Fruit fly (Drosophila melanogaster) whole organism, embryonic: Measurements from ENCODE around the gene CG31960.
A peak's percentile ranks its signal among the peaks of the same experiment; 100 is the strongest.

Source experiments
- Ada2b ChIP-seq: fragments of 200-800 bp; sonication (Bioruptor generic); IDR thresholded peaks from 2 replicates; pipeline ENCODE4 v1.3.6; 2022; ENCODE audit warnings: missing biosample characterization, missing genetic modification characterization
- Atf3 ChIP-seq: fragments of 200-800 bp; sonication (Bioruptor generic); optimal IDR thresholded peaks from 3 replicates; lab custom pipeline; 2016; ENCODE audit warnings: missing biosample characterization, missing genetic modification characterization
- BtbVII ChIP-seq: fragments of 200-800 bp; sonication (Bioruptor generic); optimal IDR thresholded peaks from 3 replicates; lab custom pipeline; 2017; ENCODE audit warnings: missing biosample characterization, mild to moderate bottlenecking, missing genetic modification characterization
- CG10274 ChIP-seq: fragments of 200-800 bp; sonication (Bioruptor generic); optimal IDR thresholded peaks from 3 replicates; lab custom pipeline; 2017; ENCODE audit warnings: missing biosample characterization, mild to moderate bottlenecking, missing genetic modification characterization
- CG10565 ChIP-seq: fragments of 200-800 bp; sonication (Bioruptor generic); optimal IDR thresholded peaks from 3 replicates; lab custom pipeline; 2016; ENCODE audit warnings: missing biosample characterization, mild to moderate bottlenecking, missing genetic modification characterization
- CG11093 ChIP-seq: fragments of 200-800 bp; sonication (Bioruptor generic); IDR thresholded peaks from 3 replicates; pipeline ENCODE4 v1.3.6; 2022; ENCODE audit warnings: missing biosample characterization, missing genetic modification characterization
- CG11398 ChIP-seq: fragments of 200-800 bp; sonication (Bioruptor generic); optimal IDR thresholded peaks from 2 replicates; lab custom pipeline; 2016; ENCODE audit warnings: missing biosample characterization, missing genetic modification characterization
- CG12391 ChIP-seq: fragments of 200-800 bp; sonication (Bioruptor generic); optimal IDR thresholded peaks from 3 replicates; lab custom pipeline; 2018; ENCODE audit warnings: missing biosample characterization, mild to moderate bottlenecking, missing genetic modification characterization, moderate library complexity
- CG12942 ChIP-seq: fragments of 200-800 bp; sonication (Bioruptor generic); optimal IDR thresholded peaks from 3 replicates; lab custom pipeline; 2016; ENCODE audit warnings: missing biosample characterization, missing genetic modification characterization
- CG13894 ChIP-seq: fragments of 200-800 bp; sonication (Bioruptor generic); optimal IDR thresholded peaks from 3 replicates; lab custom pipeline; 2018; ENCODE audit warnings: missing biosample characterization, mild to moderate bottlenecking, missing genetic modification characterization, moderate library complexity
- CG14441 ChIP-seq: fragments of 200-800 bp; sonication (Bioruptor generic); IDR thresholded peaks from 2 replicates; pipeline ENCODE4 v1.3.6; 2022; ENCODE audit warnings: missing biosample characterization, missing genetic modification characterization
- CG14965 ChIP-seq: fragments of 200-800 bp; sonication (Bioruptor generic); optimal IDR thresholded peaks from 2 replicates; lab custom pipeline; 2016; ENCODE audit warnings: missing biosample characterization, missing genetic modification characterization, borderline replicate concordance
- CG1603 ChIP-seq: fragments of 200-800 bp; sonication (Bioruptor generic); optimal IDR thresholded peaks from 2 replicates; lab custom pipeline; 2019; ENCODE audit warnings: missing biosample characterization, mild to moderate bottlenecking, missing genetic modification characterization, moderate library complexity
- CG1647 ChIP-seq: fragments of 200-800 bp; sonication (Bioruptor generic); optimal IDR thresholded peaks from 3 replicates; lab custom pipeline; 2016; ENCODE audit warnings: missing biosample characterization, missing genetic modification characterization
- CG17802 ChIP-seq: fragments of 200-800 bp; sonication (Bioruptor generic); optimal IDR thresholded peaks from 2 replicates; lab custom pipeline; 2018; ENCODE audit warnings: missing biosample characterization, mild to moderate bottlenecking, missing genetic modification characterization, moderate library complexity
- CG18599 ChIP-seq: fragments of 200-800 bp; sonication (Bioruptor generic); optimal IDR thresholded peaks from 3 replicates; lab custom pipeline; 2017; ENCODE audit warnings: missing biosample characterization, missing genetic modification characterization, mild to moderate bottlenecking, moderate library complexity, missing genetic modification reagents
- CG3407 ChIP-seq: fragments of 200-800 bp; sonication (Bioruptor generic); optimal IDR thresholded peaks from 2 replicates; lab custom pipeline; 2018; ENCODE audit warnings: missing biosample characterization, mild to moderate bottlenecking, missing genetic modification characterization
- CG34224 ChIP-seq: fragments of 200-800 bp; sonication (Bioruptor generic); IDR thresholded peaks from 3 replicates; pipeline ENCODE4 v1.3.6; 2022; ENCODE audit warnings: missing biosample characterization, missing genetic modification characterization; ENCODE audit not compliant: partially characterized antibody
- CG43689 ChIP-seq: fragments of 200-800 bp; sonication (Bioruptor generic); IDR thresholded peaks from 2 replicates; pipeline ENCODE4 v1.3.6; 2022; ENCODE audit warnings: missing biosample characterization, missing genetic modification characterization
- CG4707 ChIP-seq: fragments of 200-800 bp; sonication (Bioruptor generic); optimal IDR thresholded peaks from 2 replicates; lab custom pipeline; 2018; ENCODE audit warnings: missing biosample characterization, mild to moderate bottlenecking, missing genetic modification characterization, moderate library complexity
- CG4730 ChIP-seq: fragments of 200-800 bp; sonication (Bioruptor generic); IDR thresholded peaks from 2 replicates; pipeline ENCODE4 v1.3.6; 2022; ENCODE audit warnings: missing biosample characterization, missing genetic modification characterization
- CG6683 ChIP-seq: fragments of 200-800 bp; sonication (Bioruptor generic); optimal IDR thresholded peaks from 2 replicates; lab custom pipeline; 2017; ENCODE audit warnings: missing biosample characterization, mild to moderate bottlenecking, missing genetic modification characterization, missing genetic modification reagents
- CG9727 ChIP-seq: fragments of 200-800 bp; sonication (Bioruptor generic); optimal IDR thresholded peaks from 3 replicates; lab custom pipeline; 2017; ENCODE audit warnings: missing biosample characterization, mild to moderate bottlenecking, missing genetic modification characterization
- CHES-1-like ChIP-seq: fragments of 200-800 bp; sonication (Bioruptor generic); optimal IDR thresholded peaks from 2 replicates; lab custom pipeline; 2016; ENCODE audit warnings: missing biosample characterization, missing genetic modification characterization
- CkIIα-i1 ChIP-seq: fragments of 200-800 bp; sonication (Bioruptor generic); IDR thresholded peaks from 2 replicates; pipeline ENCODE4 v1.3.6; 2022; ENCODE audit warnings: missing biosample characterization, missing genetic modification characterization
- CrebB ChIP-seq: fragments of 200-800 bp; sonication (Bioruptor generic); optimal IDR thresholded peaks from 3 replicates; lab custom pipeline; 2018; ENCODE audit warnings: missing biosample characterization, mild to moderate bottlenecking, missing genetic modification characterization
- Drgx ChIP-seq: fragments of 200-800 bp; sonication (Bioruptor generic); IDR thresholded peaks from 2 replicates; pipeline ENCODE4 v1.3.6; 2022; ENCODE audit warnings: missing biosample characterization, missing genetic modification characterization
- Jarid2 ChIP-seq: fragments of 200-800 bp; sonication (Bioruptor generic); optimal IDR thresholded peaks from 3 replicates; lab custom pipeline; 2017; ENCODE audit warnings: mild to moderate bottlenecking, missing biosample characterization, missing genetic modification reagents, missing genetic modification characterization
- MTF-1 ChIP-seq: fragments of 200-800 bp; sonication (Bioruptor generic); optimal IDR thresholded peaks from 2 replicates; lab custom pipeline; 2018; ENCODE audit warnings: missing biosample characterization, mild to moderate bottlenecking, missing genetic modification characterization, borderline replicate concordance
- NC2β ChIP-seq: fragments of 200-800 bp; sonication (Bioruptor generic); optimal IDR thresholded peaks from 2 replicates; lab custom pipeline; 2016; ENCODE audit warnings: missing biosample characterization, missing genetic modification characterization
- NFAT ChIP-seq: fragments of 200-800 bp; sonication (Bioruptor generic); IDR thresholded peaks from 2 replicates; pipeline ENCODE4 v1.3.6; 2022; ENCODE audit warnings: missing biosample characterization, missing genetic modification characterization
- Nf-YA ChIP-seq: fragments of 200-800 bp; sonication (Bioruptor generic); IDR thresholded peaks from 2 replicates; pipeline ENCODE4 v1.3.6; 2022; ENCODE audit warnings: missing biosample characterization, missing genetic modification characterization
- Rfx ChIP-seq: fragments of 200-800 bp; sonication (Bioruptor generic); IDR thresholded peaks from 2 replicates; pipeline ENCODE4 v1.3.6; 2022; ENCODE audit warnings: missing biosample characterization, missing genetic modification characterization
- Sox102F ChIP-seq: fragments of 200-800 bp; sonication (Bioruptor generic); optimal IDR thresholded peaks from 2 replicates; lab custom pipeline; 2018; ENCODE audit warnings: missing biosample characterization, mild to moderate bottlenecking, missing genetic modification characterization, moderate library complexity
- aop ChIP-seq: fragments of 200-800 bp; sonication (Bioruptor generic); IDR thresholded peaks from 2 replicates; pipeline ENCODE4 v1.3.6; 2022; ENCODE audit warnings: missing biosample characterization, missing genetic modification characterization
- bsh ChIP-seq, 2 experiments: fragments of 200-800 bp; sonication (Bioruptor generic); optimal IDR thresholded peaks; 2 replicates each; lab custom pipeline; 2017 to 2018; ENCODE audit warnings: mild to moderate bottlenecking in 2 of 2, missing biosample characterization in 2 of 2, missing genetic modification characterization in 2 of 2, moderate library complexity in 1 of 2
- dmrt11E ChIP-seq: fragments of 200-800 bp; sonication (Bioruptor generic); optimal IDR thresholded peaks from 3 replicates; lab custom pipeline; 2018; ENCODE audit warnings: missing biosample characterization, mild to moderate bottlenecking, missing genetic modification characterization, moderate library complexity
- dmrt99B ChIP-seq: fragments of 200-800 bp; sonication (Bioruptor generic); optimal IDR thresholded peaks from 2 replicates; lab custom pipeline; 2018; ENCODE audit warnings: missing biosample characterization, mild to moderate bottlenecking, missing genetic modification characterization, moderate library complexity
- grau ChIP-seq: fragments of 200-800 bp; optimal IDR thresholded peaks from 3 replicates; lab custom pipeline; 2019; ENCODE audit warnings: missing biosample characterization, mild to moderate bottlenecking, missing genetic modification characterization, moderate library complexity
- jing ChIP-seq: fragments of 200-800 bp; sonication (Bioruptor generic); optimal IDR thresholded peaks from 2 replicates; lab custom pipeline; 2018; ENCODE audit warnings: missing biosample characterization, mild to moderate bottlenecking, missing genetic modification characterization
- lab ChIP-seq: fragments of 200-800 bp; sonication (Bioruptor generic); optimal IDR thresholded peaks from 3 replicates; lab custom pipeline; 2017; ENCODE audit warnings: missing biosample characterization, missing genetic modification characterization, mild to moderate bottlenecking, moderate library complexity, missing genetic modification reagents
- nerfin-1 ChIP-seq: fragments of 200-800 bp; sonication (Bioruptor generic); optimal IDR thresholded peaks from 3 replicates; lab custom pipeline; 2019; ENCODE audit warnings: missing biosample characterization, mild to moderate bottlenecking, missing genetic modification characterization, moderate library complexity
- pan ChIP-seq, 4 experiments: fragments of >200 bp in 3 of 4; fragments of 200-800 bp in 1 of 4; sonication (Bioruptor generic) in 1 of 4; optimal IDR thresholded peaks in 3 of 4; IDR thresholded peaks in 1 of 4; 2 replicates each; pipeline versions ENCODE4 v1.3.6 to Lab custom; 2017 to 2022; ENCODE audit warnings: missing biosample characterization in 2 of 4, missing genetic modification characterization in 2 of 4, mixed read lengths in 1 of 4
- repo ChIP-seq: fragments of 200-800 bp; sonication (Bioruptor generic); optimal IDR thresholded peaks from 2 replicates; lab custom pipeline; 2016; ENCODE audit warnings: missing biosample characterization, missing genetic modification characterization
- sob ChIP-seq: fragments of 200-800 bp; sonication (Bioruptor generic); IDR thresholded peaks from 2 replicates; pipeline ENCODE4 v1.3.6; 2022; ENCODE audit warnings: missing biosample characterization, missing genetic modification characterization
- ssp ChIP-seq: fragments of 200-800 bp; sonication (Bioruptor generic); IDR thresholded peaks from 2 replicates; pipeline ENCODE4 v1.3.6; 2022; ENCODE audit warnings: missing biosample characterization, missing genetic modification characterization
- stc ChIP-seq: fragments of 200-800 bp; sonication (Bioruptor generic); IDR thresholded peaks from 2 replicates; pipeline ENCODE4 v1.3.6; 2022; ENCODE audit warnings: missing biosample characterization, missing genetic modification characterization

Gene CG31960

DNA sequence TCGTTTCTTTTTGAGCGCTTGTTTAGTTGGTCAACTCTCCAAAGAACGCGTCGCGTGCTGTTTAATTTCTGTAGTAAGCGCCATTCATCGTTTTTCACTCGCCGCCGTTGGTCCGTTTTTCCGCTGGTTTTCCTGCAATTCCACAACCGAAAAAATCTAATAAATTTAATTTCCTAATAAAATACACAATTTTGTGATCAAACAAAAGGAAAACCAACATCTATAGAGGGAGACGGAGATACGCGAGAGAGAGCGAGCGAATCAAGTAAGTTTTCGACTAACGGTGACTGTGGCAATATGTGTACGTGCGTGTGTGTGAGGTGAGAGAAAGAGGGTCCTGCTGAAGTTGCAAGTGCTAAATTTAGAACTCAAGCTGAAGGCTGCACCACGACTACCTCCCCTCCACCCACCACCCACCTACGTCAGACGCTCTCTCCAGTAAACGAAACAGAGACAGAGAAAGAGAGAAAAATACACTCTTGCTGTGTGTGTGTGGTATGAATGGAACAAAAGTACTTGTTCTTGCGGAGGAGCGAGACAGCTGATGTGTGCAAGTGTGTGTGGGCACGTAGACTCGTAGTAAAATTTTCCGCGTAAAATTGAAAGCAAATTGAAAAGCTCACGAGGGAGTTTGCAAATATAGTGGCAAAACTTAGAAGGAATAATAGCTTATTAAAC is 18.9 kb downstream of the CG31960 start, which contains the start of gene Reph (continued):
- TF ChIP-seq Ada2b (no peak), CG4707 (GFP tag; lab: Kevin White, UChicago) (peak; percentile 9), ssp (GFP tag; lab: Robert Waterston, UW) (no peak), lab (peak; percentile 69), dmrt99B (tag; lab: Kevin White, UChicago) (no peak), nerfin-1 (tag; lab: Kevin White, UChicago) (peak; percentile 27), jing (no peak), NFAT (GFP tag; lab: Robert Waterston, UW) (peak; percentile 60; the same call in 1 of the 2 replicates), CG1603 (peak; percentile 20), CG9727 (GFP tag; lab: Kevin White, UChicago) (no peak), sob (0 out of 2 replicates have a peak, but pooled peaks have one; percentile 11), CG18599 (GFP tag; lab: Kevin White, UChicago) (peak; percentile 33), aop (no peak), CG34224 (GFP tag; lab: Robert Waterston, UW) (no peak), MTF-1 (peak; percentile 51), BtbVII (peak; percentile 16), CG14441 (no peak; the same call in 1 of the 2 replicates)

dm6 chr2L:3804641-3805273 is 20.0 kb downstream of the CG31960 start:
- TF ChIP-seq CG10274 (GFP tag; lab: Kevin White, UChicago) (peak; percentile 91), pan (optimal IDR thresholded peaks at IDR 0.05; lab: Kevin White, UChicago) (no peak), pan (GFP tag; optimal IDR thresholded peaks at IDR 0.05 in 1 of 2, IDR thresholded peaks at IDR 0.05 in 1 of 2) (peak in 1 of 2 experiments; percentile 99), grau (tag; lab: Kevin White, UChicago) (peak; percentile 97), CG13894 (tag; lab: Kevin White, UChicago) (peak; percentile 97), CG12391 (peak; percentile 98), CG3407 (GFP tag; lab: Kevin White, UChicago) (peak; percentile 96), CG10565 (GFP tag; lab: Kevin White, UChicago) (peak; percentile 93), stc (GFP tag; lab: Robert Waterston, UW) (peak; percentile 98), CHES-1-like (GFP tag; lab: Kevin White, UChicago) (peak; percentile 98), CkIIα-i1 (peak; percentile 92), CG4730 (GFP tag; lab: Robert Waterston, UW) (peak; percentile 96), NC2β (GFP tag; lab: Kevin White, UChicago) (peak; percentile 94), BtbVII (peak; percentile 98), bsh (GFP tag; optimal IDR thresholded peaks at IDR 0.05; lab: Kevin White, UChicago) (peak; percentile 99 to 100), Nf-YA (GFP tag; lab: Robert Waterston, UW) (peak; percentile 95), CG6683 (GFP tag; lab: Kevin White, UChicago) (peak; percentile 96), Atf3 (peak; percentile 96), CG11398 (peak; percentile 97), CG11093 (GFP tag; lab: Robert Waterston, UW) (peak; percentile 95), CG1647 (GFP tag; lab: Kevin White, UChicago) (peak; percentile 97), Rfx (peak; percentile 96), CG17802 (peak; percentile 93), Sox102F (GFP tag; lab: Kevin White, UChicago) (peak; percentile 99), CrebB (tag; lab: Kevin White, UChicago) (peak; percentile 98), Jarid2 (GFP tag; lab: Kevin White, UChicago) (peak; percentile 91), CG14965 (GFP tag; lab: Kevin White, UChicago) (peak; percentile 88), CG43689 (GFP tag; lab: Robert Waterston, UW) (peak; percentile 91), repo (GFP tag; lab: Kevin White, UChicago) (peak; percentile 98), Drgx (GFP tag; lab: Robert Waterston, UW) (peak; percentile 100), CG12942 (peak; percentile 95), dmrt11E (tag; lab: Kevin White, UChicago) (peak; percentile 93), CG1603 (peak; percentile 99)
